Worm (Caenorhabditis elegans) whole organism, young adult: ENCODE measurements around the gene F14F7.4.

ENCODE experiments used
- B0019.2 ChIP-seq: fragments of 200-800 bp; sonication (Bioruptor generic); conservative IDR thresholded peaks from 2 replicates; pipeline ENCODE4 v1.3.6; 2022; ENCODE audit warnings: missing genetic modification reagents, missing genetic modification characterization, missing compliant biosample characterization
- B0035.1 ChIP-seq: sonication (generic microtip); optimal IDR thresholded peaks from 2 replicates; lab custom pipeline; 2016; ENCODE audit warnings: missing genetic modification characterization, mild to moderate bottlenecking, missing compliant biosample characterization, missing genotype, missing genetic modification reagents
- B0261.1 ChIP-seq: sonication (generic microtip); optimal IDR thresholded peaks from 2 replicates; lab custom pipeline; 2016; ENCODE audit warnings: mild to moderate bottlenecking, missing genetic modification characterization, moderate library complexity, missing compliant biosample characterization
- B0336.3 ChIP-seq: fragments of 200-800 bp; sonication (Bioruptor generic); IDR thresholded peaks from 2 replicates; pipeline ENCODE4 v1.3.6; 2022; ENCODE audit warnings: missing genetic modification characterization, missing compliant biosample characterization
- F22D6.2 ChIP-seq: sonication (generic microtip); optimal IDR thresholded peaks from 2 replicates; lab custom pipeline; 2016; ENCODE audit warnings: mild to moderate bottlenecking, missing genetic modification characterization, missing compliant biosample characterization
- F33H1.4 ChIP-seq: fragments of 200-800 bp; sonication (Bioruptor generic); IDR thresholded peaks from 2 replicates; pipeline ENCODE4 v1.3.6; 2022; ENCODE audit warnings: missing genetic modification reagents, missing genetic modification characterization, missing compliant biosample characterization
- F49E8.2 ChIP-seq: sonication (generic microtip); optimal IDR thresholded peaks from 3 replicates; lab custom pipeline; 2017; ENCODE audit warnings: missing genetic modification characterization, mild to moderate bottlenecking, missing compliant biosample characterization, antibody characterized with exemption, moderate library complexity; ENCODE audit not compliant: insufficient read depth
- F52B5.7 ChIP-seq: sonication (generic microtip); optimal IDR thresholded peaks from 2 replicates; lab custom pipeline; 2016; ENCODE audit warnings: mild to moderate bottlenecking, missing genetic modification characterization, missing compliant biosample characterization
- F55B11.4 ChIP-seq: sonication (generic microtip); optimal IDR thresholded peaks from 2 replicates; lab custom pipeline; 2016; ENCODE audit warnings: missing compliant biosample characterization, missing genetic modification characterization, borderline replicate concordance; ENCODE audit not compliant: insufficient read depth
- Y53F4B.3 ChIP-seq: fragments of 200-800 bp; sonication (Bioruptor generic); IDR thresholded peaks from 2 replicates; pipeline ENCODE4 v1.3.6; 2022; ENCODE audit warnings: missing genetic modification reagents, missing genetic modification characterization, missing compliant biosample characterization
- Y56A3A.18 ChIP-seq: fragments of 200-800 bp; sonication (Bioruptor generic); IDR thresholded peaks from 2 replicates; pipeline ENCODE4 v1.3.6; 2022; ENCODE audit warnings: missing genetic modification reagents, missing genetic modification characterization, missing compliant biosample characterization
- akir-1 ChIP-seq: fragments of 200-800 bp; sonication (Bioruptor generic); optimal IDR thresholded peaks from 2 replicates; lab custom pipeline; 2018; ENCODE audit warnings: mild to moderate bottlenecking, missing genetic modification characterization, moderate library complexity, missing compliant biosample characterization
- aptf-3 ChIP-seq: fragments of 200-800 bp; sonication (Bioruptor generic); IDR thresholded peaks from 2 replicates; pipeline ENCODE4 v1.3.6; 2022; ENCODE audit warnings: missing genetic modification characterization, missing compliant biosample characterization
- athp-1 ChIP-seq: sonication (generic microtip); optimal IDR thresholded peaks from 2 replicates; lab custom pipeline; 2017; ENCODE audit warnings: mild to moderate bottlenecking, missing genetic modification characterization, missing compliant biosample characterization
- attf-3 ChIP-seq: fragments of 200-800 bp; sonication (Bioruptor generic); conservative IDR thresholded peaks from 2 replicates; pipeline ENCODE4 v1.3.6; 2022; ENCODE audit warnings: missing genetic modification reagents, missing genetic modification characterization, missing compliant biosample characterization
- bed-2 ChIP-seq: fragments of 200-800 bp; sonication (Bioruptor generic); IDR thresholded peaks from 2 replicates; pipeline ENCODE4 v1.3.6; 2022; ENCODE audit warnings: missing genetic modification reagents, missing genetic modification characterization, missing compliant biosample characterization
- ccch-3 ChIP-seq: fragments of 200-800 bp; sonication (Bioruptor generic); optimal IDR thresholded peaks from 2 replicates; lab custom pipeline; 2018; ENCODE audit warnings: mild to moderate bottlenecking, missing genetic modification characterization, missing compliant biosample characterization
- die-1 ChIP-seq: sonication (generic microtip); optimal IDR thresholded peaks from 2 replicates; lab custom pipeline; 2016; ENCODE audit warnings: missing genotype, mild to moderate bottlenecking, missing genetic modification characterization, missing compliant biosample characterization
- dpff-1 ChIP-seq: sonication (generic microtip); optimal IDR thresholded peaks from 2 replicates; lab custom pipeline; 2017; ENCODE audit warnings: mild to moderate bottlenecking, missing genetic modification characterization, missing compliant biosample characterization
- dpl-1 ChIP-seq: fragments of 150-350 bp; optimal IDR thresholded peaks from 2 replicates; lab custom pipeline; 2014; ENCODE audit warnings: missing biosample characterization, missing genetic modification reagents, missing genetic modification characterization
- egl-44 ChIP-seq: fragments of 200-800 bp; sonication (Bioruptor generic); IDR thresholded peaks from 2 replicates; pipeline ENCODE4 v1.3.6; 2022; ENCODE audit warnings: missing genetic modification reagents, missing genetic modification characterization, missing compliant biosample characterization
- ets-4 ChIP-seq: fragments of 200-800 bp; sonication (Bioruptor generic); optimal IDR thresholded peaks from 2 replicates; lab custom pipeline; 2018; ENCODE audit warnings: mild to moderate bottlenecking, missing genetic modification characterization, missing compliant biosample characterization
- fkh-3 ChIP-seq: sonication (generic microtip); optimal IDR thresholded peaks from 2 replicates; lab custom pipeline; 2016; ENCODE audit warnings: mild to moderate bottlenecking, missing genetic modification characterization, missing compliant biosample characterization
- hlh-12 ChIP-seq: sonication (generic microtip); optimal IDR thresholded peaks from 2 replicates; lab custom pipeline; 2016; ENCODE audit warnings: missing genetic modification characterization, missing compliant biosample characterization
- hsf-1 ChIP-seq: fragments of 200-800 bp; sonication (Bioruptor generic); IDR thresholded peaks from 2 replicates; pipeline ENCODE4 v1.3.6; 2022; ENCODE audit warnings: missing genetic modification reagents, missing genetic modification characterization, missing compliant biosample characterization
- lag-1 ChIP-seq: fragments of 200-800 bp; sonication (Bioruptor generic); IDR thresholded peaks from 2 replicates; pipeline ENCODE4 v1.3.6; 2022; ENCODE audit warnings: missing genetic modification reagents, missing genetic modification characterization, missing compliant biosample characterization
- let-607 ChIP-seq, 2 experiments: fragments of 200-800 bp in 1 of 2; sonication (Bioruptor generic) in 1 of 2; sonication (generic microtip) in 1 of 2; optimal IDR thresholded peaks; 2 replicates each; lab custom pipeline; 2016 to 2018; ENCODE audit warnings: mild to moderate bottlenecking in 2 of 2, missing compliant biosample characterization in 2 of 2, missing genetic modification characterization in 2 of 2, moderate library complexity in 2 of 2, missing genotype in 1 of 2
- lin-35 ChIP-seq, 3 experiments: fragments of 150-350 bp in 2 of 3; sonication (generic microtip) in 1 of 3; optimal IDR thresholded peaks; 2 replicates each; lab custom pipeline; 2014 to 2018; ENCODE audit warnings: missing biosample characterization in 3 of 3, missing genetic modification characterization in 3 of 3, missing genetic modification reagents in 3 of 3
- lin-54 ChIP-seq: fragments of 200-800 bp; sonication (Bioruptor generic); optimal IDR thresholded peaks from 2 replicates; lab custom pipeline; 2018; ENCODE audit warnings: mild to moderate bottlenecking, missing genetic modification characterization, missing compliant biosample characterization
- lsl-1 ChIP-seq: fragments of 200-800 bp; sonication (Bioruptor generic); optimal IDR thresholded peaks from 2 replicates; lab custom pipeline; 2018; ENCODE audit warnings: mild to moderate bottlenecking, missing genetic modification characterization, moderate library complexity, missing compliant biosample characterization
- madf-10 ChIP-seq: sonication (generic microtip); optimal IDR thresholded peaks from 2 replicates; lab custom pipeline; 2016; ENCODE audit warnings: mild to moderate bottlenecking, missing genetic modification characterization, missing compliant biosample characterization
- madf-6 ChIP-seq: fragments of 200-800 bp; sonication (Bioruptor generic); IDR thresholded peaks from 2 replicates; pipeline ENCODE4 v1.3.6; 2022; ENCODE audit warnings: missing genetic modification reagents, missing genetic modification characterization, missing compliant biosample characterization
- madf-8 ChIP-seq: fragments of 200-800 bp; sonication (Bioruptor generic); conservative IDR thresholded peaks from 2 replicates; pipeline ENCODE4 v1.3.6; 2022; ENCODE audit warnings: missing genetic modification reagents, missing genetic modification characterization, missing compliant biosample characterization
- mel-28 ChIP-seq: sonication (generic microtip); optimal IDR thresholded peaks from 2 replicates; lab custom pipeline; 2016; ENCODE audit warnings: borderline replicate concordance, mild to moderate bottlenecking, missing genetic modification characterization, missing compliant biosample characterization
- mes-4 ChIP-seq: sonication (generic microtip); optimal IDR thresholded peaks from 2 replicates; lab custom pipeline; 2016; ENCODE audit warnings: missing genotype, missing genetic modification characterization, missing compliant biosample characterization
- mxl-1 ChIP-seq: sonication (generic microtip); optimal IDR thresholded peaks from 2 replicates; lab custom pipeline; 2016; ENCODE audit warnings: missing genetic modification characterization, missing compliant biosample characterization
- nfya-1 ChIP-seq: sonication (generic microtip); optimal IDR thresholded peaks from 2 replicates; lab custom pipeline; 2017; ENCODE audit warnings: antibody characterized with exemption, missing compliant biosample characterization, missing genetic modification characterization, borderline replicate concordance; ENCODE audit not compliant: insufficient read depth
- nhr-179 ChIP-seq: sonication (generic microtip); optimal IDR thresholded peaks from 2 replicates; lab custom pipeline; 2016; ENCODE audit warnings: mild to moderate bottlenecking, missing genetic modification characterization, missing compliant biosample characterization
- pha-4 ChIP-seq: fragments of 150-350 bp; sonication (generic microtip); optimal IDR thresholded peaks from 2 replicates; lab custom pipeline; 2014; ENCODE audit warnings: missing biosample characterization, missing genetic modification reagents, missing genetic modification characterization
- rcor-1 ChIP-seq: fragments of 200-800 bp; sonication (Bioruptor generic); IDR thresholded peaks from 2 replicates; pipeline ENCODE4 v1.3.6; 2022; ENCODE audit warnings: missing genetic modification reagents, missing genetic modification characterization, missing compliant biosample characterization
- sdz-38 ChIP-seq: sonication (generic microtip); optimal IDR thresholded peaks from 2 replicates; lab custom pipeline; 2016; ENCODE audit warnings: missing genotype, missing genetic modification characterization, missing compliant biosample characterization
- snpc-1.1 ChIP-seq: sonication (generic microtip); optimal IDR thresholded peaks from 2 replicates; lab custom pipeline; 2017; ENCODE audit warnings: missing genetic modification characterization, mild to moderate bottlenecking, missing compliant biosample characterization, antibody characterized with exemption, moderate library complexity, missing genotype, missing genetic modification reagents; ENCODE audit not compliant: insufficient read depth
- sptf-2 ChIP-seq: fragments of 200-800 bp; sonication (Bioruptor generic); optimal IDR thresholded peaks from 2 replicates; lab custom pipeline; 2018; ENCODE audit warnings: mild to moderate bottlenecking, missing genetic modification characterization, missing compliant biosample characterization
- tbx-9 ChIP-seq: sonication (generic microtip); optimal IDR thresholded peaks from 2 replicates; lab custom pipeline; 2016; ENCODE audit warnings: borderline replicate concordance, missing genetic modification characterization, inconsistent platforms, missing compliant biosample characterization
- ztf-18 ChIP-seq: sonication (generic microtip); optimal IDR thresholded peaks from 2 replicates; lab custom pipeline; 2016; ENCODE audit warnings: missing genotype, mild to moderate bottlenecking, missing genetic modification characterization, missing compliant biosample characterization
- ztf-25 ChIP-seq: fragments of 200-800 bp; sonication (Bioruptor generic); IDR thresholded peaks from 2 replicates; pipeline ENCODE4 v1.3.6; 2022; ENCODE audit warnings: missing genetic modification reagents, missing genetic modification characterization, missing compliant biosample characterization
- ztf-26 ChIP-seq: sonication (generic microtip); optimal IDR thresholded peaks from 2 replicates; lab custom pipeline; 2017; ENCODE audit warnings: missing genetic modification characterization, missing compliant biosample characterization
- ztf-3 ChIP-seq: fragments of 200-800 bp; sonication (Bioruptor generic); optimal IDR thresholded peaks from 2 replicates; lab custom pipeline; 2018; ENCODE audit warnings: mild to moderate bottlenecking, missing genetic modification characterization, missing compliant biosample characterization

Gene F14F7.4

DNA sequence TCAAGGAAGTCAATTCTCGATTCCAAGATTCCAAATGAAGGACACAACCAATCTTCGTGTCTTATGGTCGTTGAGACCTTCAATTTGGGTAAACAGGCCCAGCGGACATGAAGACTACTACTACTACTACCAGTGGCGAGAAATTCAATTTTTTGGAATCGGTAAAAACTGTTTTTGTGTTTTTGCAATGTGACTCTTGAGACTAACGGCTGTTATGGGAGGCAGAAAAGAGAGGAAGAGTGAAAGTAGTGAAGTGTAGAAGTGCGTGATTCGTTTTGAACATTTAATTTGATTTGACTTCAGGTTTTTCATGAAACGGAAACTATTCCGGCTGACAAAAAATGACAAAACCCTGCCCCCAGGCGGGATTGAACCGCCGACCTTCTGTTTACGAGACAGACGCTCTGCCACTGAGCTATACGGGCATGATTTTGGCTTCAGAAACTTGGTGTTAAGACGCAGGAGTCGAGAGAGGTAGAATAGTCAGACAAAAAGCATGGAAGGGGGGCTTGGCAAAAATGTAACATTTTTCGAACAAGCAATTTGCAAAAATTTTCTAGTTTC is 13.7 kb downstream of the F14F7.4 start (continued):
- TF ChIP-seq nfya-1 (tag; lab: Kevin White, UChicago) (no peak), snpc-1.1 (tag; lab: Kevin White, UChicago) (peak; percentile 6), lag-1 (GFP tag; lab: Robert Waterston, UW) (no peak), attf-3 (GFP tag; lab: Robert Waterston, UW) (peak; percentile 33; the same call in 1 of the 2 replicates), F55B11.4 (no peak), madf-8 (GFP tag; lab: Robert Waterston, UW) (no peak), lin-54 (GFP tag; lab: Kevin White, UChicago) (peak; percentile 27), tbx-9 (no peak), mxl-1 (tag; lab: Kevin White, UChicago) (peak; percentile 52), Y53F4B.3 (no peak), F22D6.2 (tag; lab: Kevin White, UChicago) (no peak), let-607 (tag; optimal IDR thresholded peaks at IDR 0.05; lab: Kevin White, UChicago) (peak in 1 of 2 experiments; percentile 48), Y56A3A.18 (GFP tag; lab: Robert Waterston, UW) (no peak), nhr-179 (tag; lab: Kevin White, UChicago) (no peak), akir-1 (GFP tag; lab: Kevin White, UChicago) (no peak), bed-2 (GFP tag; lab: Robert Waterston, UW) (no peak), F49E8.2 (tag; lab: Kevin White, UChicago) (no peak), athp-1 (tag; lab: Kevin White, UChicago) (peak; percentile 37), ztf-3 (GFP tag; lab: Kevin White, UChicago) (no peak), B0336.3 (0 out of 2 replicates have a peak, but pooled peaks have one; percentile 34), ets-4 (no peak), hsf-1 (GFP tag; lab: Robert Waterston, UW) (no peak), B0019.2 (no peak), die-1 (tag; lab: Kevin White, UChicago) (peak; percentile 63), lsl-1 (peak; percentile 23), dpl-1 (GFP tag; lab: Kevin White, UChicago) (no peak), fkh-3 (no peak), mes-4 (tag; lab: Kevin White, UChicago) (no peak), dpff-1 (no peak), ztf-26 (tag; lab: Kevin White, UChicago) (peak; percentile 50), hlh-12 (tag; lab: Kevin White, UChicago) (no peak), sdz-38 (tag; lab: Kevin White, UChicago) (no peak), pha-4 (tag; lab: Kevin White, UChicago) (no peak), rcor-1 (peak; percentile 33; the same call in 1 of the 2 replicates), ztf-18 (tag; lab: Kevin White, UChicago) (peak; percentile 60), lin-35 (GFP tag; optimal IDR thresholded peaks at IDR 0.05; lab: Kevin White, UChicago) (peak in 1 of 3 experiments; percentile 44), ztf-25 (GFP tag; lab: Robert Waterston, UW) (0 out of 2 replicates have a peak, but pooled peaks have one; percentile 54), B0035.1 (tag; lab: Kevin White, UChicago) (no peak), mel-28 (tag; lab: Kevin White, UChicago) (no peak), egl-44 (GFP tag; lab: Robert Waterston, UW) (no peak), aptf-3 (no peak), sptf-2 (GFP tag; lab: Kevin White, UChicago) (no peak), ccch-3 (GFP tag; lab: Kevin White, UChicago) (no peak), madf-6 (peak; percentile 31; the same call in 1 of the 2 replicates), F33H1.4 (peak; percentile 42; the same call in 1 of the 2 replicates), B0261.1 (tag; lab: Kevin White, UChicago) (peak; percentile 84), F52B5.7 (tag; lab: Kevin White, UChicago) (no peak), madf-10 (tag; lab: Kevin White, UChicago) (peak; percentile 44)
